Worm (Caenorhabditis elegans): ENCODE data around the gene F11G11.5.

ce11 chrII:4905331-4905730 lies 47.6 kb downstream of the F11G11.5 start:
- TF ChIP-seq fos-1 (tag; optimal IDR thresholded peaks at IDR 0.05) = no peak
- no peak for TF ChIP-seq hmg-11 (tag; optimal IDR thresholded peaks at IDR 0.05)
- no peak for TF ChIP-seq nhr-77 (tag; optimal IDR thresholded peaks at IDR 0.05)
- TF ChIP-seq nhr-25 (tag; optimal IDR thresholded peaks at IDR 0.05) = no peak
- TF ChIP-seq ztf-11 (tag; optimal IDR thresholded peaks at IDR 0.05) = no peak
- no peak for TF ChIP-seq fkh-10 (GFP tag; optimal IDR thresholded peaks at IDR 0.05)
- TF ChIP-seq nhr-12 (tag; optimal IDR thresholded peaks at IDR 0.05) = no peak
- no peak for TF ChIP-seq unc-39 (tag; optimal IDR thresholded peaks at IDR 0.05)
- TF ChIP-seq snpc-4 (tag; optimal IDR thresholded peaks at IDR 0.05) = no peak
- no peak for TF ChIP-seq ceh-82 (tag; optimal IDR thresholded peaks at IDR 0.05)
